Fruit fly (Drosophila melanogaster) S2 (cell line): Measurements from ENCODE around the gene CG11977.

ENCODE experiments used
- CG8478 ChIP-seq: fragments of >200 bp; optimal IDR thresholded peaks from 2 replicates; lab custom pipeline; 2018
- CTCF ChIP-seq, 2 experiments: fragments of >200 bp; optimal IDR thresholded peaks; 2 replicates each; lab custom pipeline; 2018

dm6 chr3R:8968837-8969236 is 28.7 kb upstream of the CG11977 start:
- TF ChIP-seq CG8478 (lab: Kevin White, UChicago) (no peak), CTCF (optimal IDR thresholded peaks at IDR 0.05; lab: Kevin White, UChicago) (no peak)
